Fruit fly (Drosophila melanogaster) whole organism, embryonic: ENCODE measurements around the gene Rpn12.

Experiments
- Atf3 ChIP-seq: fragments of 200-800 bp; sonication (Bioruptor generic); optimal IDR thresholded peaks from 3 replicates; lab custom pipeline; 2016; ENCODE audit warnings: missing biosample characterization, missing genetic modification characterization
- B-H2 ChIP-seq: fragments of 200-800 bp; sonication (Bioruptor generic); optimal IDR thresholded peaks from 2 replicates; lab custom pipeline; 2018; ENCODE audit warnings: missing biosample characterization, mild to moderate bottlenecking, missing genetic modification characterization
- Bdp1 ChIP-seq: fragments of 200-800 bp; sonication (Bioruptor generic); optimal IDR thresholded peaks from 3 replicates; lab custom pipeline; 2016; ENCODE audit warnings: missing biosample characterization, missing genetic modification characterization
- CG11695 ChIP-seq: fragments of 200-800 bp; sonication (Bioruptor generic); IDR thresholded peaks from 3 replicates; pipeline ENCODE4 v1.3.6; 2022; ENCODE audit warnings: missing biosample characterization, missing genetic modification characterization
- CG12391 ChIP-seq: fragments of 200-800 bp; sonication (Bioruptor generic); optimal IDR thresholded peaks from 3 replicates; lab custom pipeline; 2018; ENCODE audit warnings: missing biosample characterization, mild to moderate bottlenecking, missing genetic modification characterization, moderate library complexity
- CG13624 ChIP-seq: fragments of 200-800 bp; sonication (Bioruptor generic); optimal IDR thresholded peaks from 2 replicates; lab custom pipeline; 2016; ENCODE audit warnings: missing biosample characterization, missing genetic modification characterization
- CG14014 ChIP-seq: fragments of 200-800 bp; sonication (Bioruptor generic); IDR thresholded peaks from 2 replicates; pipeline ENCODE4 v1.3.6; 2022; ENCODE audit warnings: missing biosample characterization, missing genetic modification characterization
- CG14710 ChIP-seq: fragments of 200-800 bp; sonication (Bioruptor generic); optimal IDR thresholded peaks from 3 replicates; lab custom pipeline; 2019; ENCODE audit warnings: missing biosample characterization, mild to moderate bottlenecking, missing genetic modification characterization, moderate library complexity
- CG15601 ChIP-seq: fragments of 200-800 bp; sonication (Bioruptor generic); optimal IDR thresholded peaks from 3 replicates; lab custom pipeline; 2019; ENCODE audit warnings: missing biosample characterization, mild to moderate bottlenecking, missing genetic modification characterization, moderate library complexity
- CG17829 ChIP-seq: fragments of 200-800 bp; optimal IDR thresholded peaks from 2 replicates; lab custom pipeline; 2019; ENCODE audit warnings: missing biosample characterization, mild to moderate bottlenecking, missing genetic modification characterization, moderate library complexity
- CG2120 ChIP-seq: fragments of 200-800 bp; sonication (Bioruptor generic); optimal IDR thresholded peaks from 3 replicates; lab custom pipeline; 2016; ENCODE audit warnings: missing biosample characterization, missing genetic modification characterization
- CG2889 ChIP-seq: fragments of 200-800 bp; sonication (Bioruptor generic); IDR thresholded peaks from 3 replicates; pipeline ENCODE4 v1.3.6; 2022; ENCODE audit warnings: missing biosample characterization, missing genetic modification characterization
- CG30020 ChIP-seq: fragments of 200-800 bp; optimal IDR thresholded peaks from 2 replicates; lab custom pipeline; 2019; ENCODE audit warnings: missing biosample characterization, mild to moderate bottlenecking, missing genetic modification characterization, moderate library complexity
- CG30403 ChIP-seq: fragments of 200-800 bp; sonication (Bioruptor generic); optimal IDR thresholded peaks from 3 replicates; lab custom pipeline; 2016; ENCODE audit warnings: missing biosample characterization, missing genetic modification characterization
- CG42726 ChIP-seq: fragments of 200-800 bp; sonication (Bioruptor generic); IDR thresholded peaks from 2 replicates; pipeline ENCODE4 v1.3.6; 2022; ENCODE audit warnings: missing biosample characterization, missing genetic modification characterization; ENCODE audit not compliant: partially characterized antibody
- CG4820 ChIP-seq: fragments of 200-800 bp; sonication (Bioruptor generic); optimal IDR thresholded peaks from 3 replicates; lab custom pipeline; 2016; ENCODE audit warnings: missing biosample characterization, missing genetic modification characterization
- CG6683 ChIP-seq: fragments of 200-800 bp; sonication (Bioruptor generic); optimal IDR thresholded peaks from 2 replicates; lab custom pipeline; 2017; ENCODE audit warnings: missing biosample characterization, mild to moderate bottlenecking, missing genetic modification characterization, missing genetic modification reagents
- CG6791 ChIP-seq: fragments of 200-800 bp; sonication (Bioruptor generic); IDR thresholded peaks from 3 replicates; pipeline ENCODE4 v1.3.6; 2022; ENCODE audit warnings: missing biosample characterization, missing genetic modification characterization; ENCODE audit not compliant: partially characterized antibody
- Camta ChIP-seq: fragments of 200-800 bp; sonication (Bioruptor generic); optimal IDR thresholded peaks from 2 replicates; lab custom pipeline; 2016; ENCODE audit warnings: missing biosample characterization, missing genetic modification characterization
- CoRest ChIP-seq: fragments of 200-800 bp; sonication (Bioruptor generic); optimal IDR thresholded peaks from 3 replicates; lab custom pipeline; 2018; ENCODE audit warnings: missing biosample characterization, mild to moderate bottlenecking, missing genetic modification characterization, moderate library complexity
- Dek ChIP-seq: fragments of 200-800 bp; sonication (Bioruptor generic); optimal IDR thresholded peaks from 3 replicates; lab custom pipeline; 2019; ENCODE audit warnings: missing biosample characterization, mild to moderate bottlenecking, missing genetic modification characterization, moderate library complexity
- Doc3 ChIP-seq: fragments of 200-800 bp; sonication (Bioruptor generic); IDR thresholded peaks from 3 replicates; pipeline ENCODE4 v1.3.6; 2022; ENCODE audit warnings: missing biosample characterization, missing genetic modification characterization; ENCODE audit not compliant: partially characterized antibody
- Dref ChIP-seq: fragments of 200-800 bp; sonication (Bioruptor generic); IDR thresholded peaks from 2 replicates; pipeline ENCODE4 v1.3.6; 2022; ENCODE audit warnings: missing biosample characterization, missing genetic modification characterization
- E2f2 ChIP-seq: fragments of 200-800 bp; sonication (Bioruptor generic); IDR thresholded peaks from 2 replicates; pipeline ENCODE4 v1.3.6; 2022; ENCODE audit warnings: missing biosample characterization, missing genetic modification characterization
- Max ChIP-seq: fragments of 200-800 bp; sonication (Bioruptor generic); optimal IDR thresholded peaks from 2 replicates; lab custom pipeline; 2016; ENCODE audit warnings: missing biosample characterization, mild to moderate bottlenecking, missing genetic modification characterization
- Med ChIP-seq: fragments of 200-800 bp; sonication (Bioruptor generic); peaks from one replicate; lab custom pipeline; 2016; ENCODE audit warnings: missing biosample characterization, missing genetic modification characterization, mild to moderate bottlenecking, inconsistent platforms, moderate library complexity
- NC2β ChIP-seq: fragments of 200-800 bp; sonication (Bioruptor generic); optimal IDR thresholded peaks from 2 replicates; lab custom pipeline; 2016; ENCODE audit warnings: missing biosample characterization, missing genetic modification characterization
- Opbp ChIP-seq: fragments of 200-800 bp; sonication (Bioruptor generic); IDR thresholded peaks from 3 replicates; pipeline ENCODE4 v1.3.6; 2022; ENCODE audit warnings: missing biosample characterization, missing genetic modification characterization; ENCODE audit not compliant: partially characterized antibody
- Ptx1 ChIP-seq: fragments of 200-800 bp; sonication (Bioruptor generic); IDR thresholded peaks from 2 replicates; pipeline ENCODE4 v1.3.6; 2022; ENCODE audit warnings: missing biosample characterization, missing genetic modification characterization
- Sry-β ChIP-seq: fragments of 200-800 bp; sonication (Bioruptor generic); optimal IDR thresholded peaks from 2 replicates; lab custom pipeline; 2018; ENCODE audit warnings: missing biosample characterization, mild to moderate bottlenecking, missing genetic modification characterization, moderate library complexity
- Sry-δ ChIP-seq: fragments of 200-800 bp; sonication (Bioruptor generic); optimal IDR thresholded peaks from 2 replicates; lab custom pipeline; 2016; ENCODE audit warnings: missing biosample characterization, missing genetic modification characterization
- Vsx1 ChIP-seq: fragments of 200-800 bp; sonication (Bioruptor generic); optimal IDR thresholded peaks from 2 replicates; lab custom pipeline; 2017; ENCODE audit warnings: missing biosample characterization, mild to moderate bottlenecking, missing genetic modification characterization, missing genetic modification reagents
- Xrp1 ChIP-seq: fragments of 200-800 bp; sonication (Bioruptor generic); IDR thresholded peaks from 2 replicates; pipeline ENCODE4 v1.3.6; 2022; ENCODE audit warnings: missing biosample characterization, missing genetic modification characterization
- bbx ChIP-seq: fragments of 200-800 bp; sonication (Bioruptor generic); IDR thresholded peaks from 2 replicates; pipeline ENCODE4 v1.3.6; 2022; ENCODE audit warnings: missing biosample characterization, missing genetic modification characterization; ENCODE audit not compliant: partially characterized antibody
- btn ChIP-seq: fragments of 200-800 bp; sonication (Bioruptor generic); optimal IDR thresholded peaks from 2 replicates; lab custom pipeline; 2016; ENCODE audit warnings: missing biosample characterization, missing genetic modification characterization
- dmrt99B ChIP-seq: fragments of 200-800 bp; sonication (Bioruptor generic); optimal IDR thresholded peaks from 2 replicates; lab custom pipeline; 2018; ENCODE audit warnings: missing biosample characterization, mild to moderate bottlenecking, missing genetic modification characterization, moderate library complexity
- gro ChIP-seq: fragments of 200-800 bp; sonication (Bioruptor generic); optimal IDR thresholded peaks from 2 replicates; lab custom pipeline; 2016; ENCODE audit warnings: missing biosample characterization, missing genetic modification characterization
- knrl ChIP-seq: fragments of 200-800 bp; sonication (Bioruptor generic); IDR thresholded peaks from 3 replicates; pipeline ENCODE4 v1.3.6; 2022; ENCODE audit warnings: missing biosample characterization, missing genetic modification characterization; ENCODE audit not compliant: partially characterized antibody
- lilli ChIP-seq: fragments of 200-800 bp; sonication (Bioruptor generic); optimal IDR thresholded peaks from 3 replicates; lab custom pipeline; 2016; ENCODE audit warnings: missing biosample characterization, missing genetic modification characterization
- mld ChIP-seq: fragments of 200-800 bp; sonication (Bioruptor generic); IDR thresholded peaks from 3 replicates; pipeline ENCODE4 v1.3.6; 2022; ENCODE audit warnings: missing biosample characterization, missing genetic modification characterization; ENCODE audit not compliant: partially characterized antibody
- nerfin-1 ChIP-seq: fragments of 200-800 bp; sonication (Bioruptor generic); optimal IDR thresholded peaks from 3 replicates; lab custom pipeline; 2019; ENCODE audit warnings: missing biosample characterization, mild to moderate bottlenecking, missing genetic modification characterization, moderate library complexity
- pb ChIP-seq: fragments of 200-800 bp; sonication (Bioruptor generic); optimal IDR thresholded peaks from 3 replicates; lab custom pipeline; 2016; ENCODE audit warnings: missing biosample characterization, missing genetic modification characterization
- sna ChIP-seq: fragments of 200-800 bp; sonication (Bioruptor generic); IDR thresholded peaks from 2 replicates; pipeline ENCODE4 v1.3.6; 2022; ENCODE audit warnings: missing biosample characterization, missing genetic modification characterization; ENCODE audit not compliant: partially characterized antibody
- stc ChIP-seq: fragments of 200-800 bp; sonication (Bioruptor generic); IDR thresholded peaks from 2 replicates; pipeline ENCODE4 v1.3.6; 2022; ENCODE audit warnings: missing biosample characterization, missing genetic modification characterization
- unc-4 ChIP-seq: fragments of 200-800 bp; sonication (Bioruptor generic); IDR thresholded peaks from 2 replicates; pipeline ENCODE4 v1.3.6; 2022; ENCODE audit warnings: missing biosample characterization, missing genetic modification characterization; ENCODE audit not compliant: partially characterized antibody
- vvl ChIP-seq: fragments of 200-800 bp; sonication (Bioruptor generic); IDR thresholded peaks from 2 replicates; pipeline ENCODE4 v1.3.6; 2022; ENCODE audit warnings: missing biosample characterization, missing genetic modification characterization

The Rpn12 gene

DNA sequence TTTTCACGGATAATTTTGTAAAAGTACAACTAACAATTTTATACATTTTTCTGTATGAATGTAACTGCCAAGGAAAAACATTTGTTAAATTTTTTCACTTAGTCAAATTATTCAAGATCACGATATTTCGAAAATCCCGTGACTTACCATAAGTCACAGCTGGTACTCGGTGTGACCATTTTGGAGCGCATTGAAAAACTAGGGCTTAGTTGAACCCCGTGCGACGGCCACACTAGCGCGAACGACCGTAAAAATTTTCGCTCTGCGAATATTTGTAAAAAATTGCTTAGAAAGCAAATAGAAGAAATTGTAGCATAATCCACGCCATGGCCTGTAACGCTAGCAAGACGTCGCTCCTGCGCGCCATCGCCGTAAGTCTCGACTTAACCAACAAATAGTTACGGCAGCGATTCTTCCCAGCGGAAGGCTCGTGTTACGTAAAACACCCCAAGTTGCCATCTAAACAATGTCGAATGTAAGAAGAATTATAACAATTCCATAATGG, 1.3 kb downstream of the Rpn12 start, which contains the start of gene UQCR-C2 (continued):
- TF ChIP-seq CG30403 (GFP tag; lab: Kevin White, UChicago), result peak; percentile 8
- no peak for TF ChIP-seq CG2889
- TF ChIP-seq Doc3, result peak; percentile 33; the same call in 1 of the 3 replicates
- TF ChIP-seq Dref (GFP tag; lab: Robert Waterston, UW), result peak; percentile 37
- no peak for TF ChIP-seq Xrp1 (GFP tag; lab: Robert Waterston, UW)
- TF ChIP-seq knrl (GFP tag; lab: Robert Waterston, UW), result peak; percentile 35; the same call in 1 of the 3 replicates
- peak; percentile 71 for TF ChIP-seq B-H2 (GFP tag; lab: Kevin White, UChicago)
- peak; percentile 28 for TF ChIP-seq CG2120
- TF ChIP-seq CG4820, result no peak
- peak; percentile 19; the same call in 1 of the 2 replicates for TF ChIP-seq CG14014 (GFP tag; lab: Robert Waterston, UW)
- peak; percentile 49 for TF ChIP-seq vvl
- no peak for TF ChIP-seq btn
- peak; percentile 19 for TF ChIP-seq lilli
- TF ChIP-seq unc-4, result peak; percentile 38; the same call in 1 of the 2 replicates
- peak; percentile 20 for TF ChIP-seq nerfin-1
- no peak for TF ChIP-seq CG6683
- peak; percentile 58 for TF ChIP-seq NC2β (GFP tag; lab: Kevin White, UChicago)
- no peak for TF ChIP-seq pb
- no peak for TF ChIP-seq Atf3 (GFP tag; lab: Kevin White, UChicago)
- no peak for TF ChIP-seq CG11695 (GFP tag; lab: Robert Waterston, UW)
- TF ChIP-seq CG14710 (tag; lab: Kevin White, UChicago), result peak; percentile 58
- no peak for TF ChIP-seq stc (GFP tag; lab: Robert Waterston, UW)
- peak; percentile 67 for TF ChIP-seq Sry-δ
- TF ChIP-seq CG42726, result peak; percentile 44; the same call in 1 of the 2 replicates
- TF ChIP-seq Opbp (GFP tag; lab: Robert Waterston, UW), result peak; percentile 42; the same call in 1 of the 3 replicates
- TF ChIP-seq dmrt99B (tag; lab: Kevin White, UChicago), result no peak
- peak; percentile 40 for TF ChIP-seq CoRest (tag; lab: Kevin White, UChicago)
- peak; percentile 14 for TF ChIP-seq CG15601 (tag; lab: Kevin White, UChicago)
- TF ChIP-seq CG13624 (GFP tag; lab: Kevin White, UChicago), result peak; percentile 56
- TF ChIP-seq CG12391 (tag; lab: Kevin White, UChicago), result peak; percentile 35
- no peak for TF ChIP-seq Vsx1
- TF ChIP-seq bbx (GFP tag; lab: Robert Waterston, UW), result peak; percentile 38
- peak; percentile 60 for TF ChIP-seq CG17829 (tag; lab: Kevin White, UChicago)
- peak; percentile 47 for TF ChIP-seq CG30020
- TF ChIP-seq mld (GFP tag; lab: Robert Waterston, UW), result 0 out of 3 replicates have a peak, but pooled peaks have one; percentile 16
- peak; percentile 50 for TF ChIP-seq Dek (tag; lab: Kevin White, UChicago)
- peak; percentile 19; the same call in 1 of the 3 replicates for TF ChIP-seq CG6791 (GFP tag; lab: Robert Waterston, UW)
- TF ChIP-seq Max (GFP tag; lab: Kevin White, UChicago), result peak; percentile 9
- TF ChIP-seq Bdp1 (GFP tag; lab: Kevin White, UChicago), result no peak
- TF ChIP-seq E2f2, result peak; percentile 63
- TF ChIP-seq Med, result peak; percentile 84
- TF ChIP-seq Ptx1 (GFP tag; lab: Robert Waterston, UW), result no peak
- TF ChIP-seq gro (GFP tag; lab: Kevin White, UChicago), result peak; percentile 54
- peak; percentile 34 for TF ChIP-seq Sry-β (GFP tag; lab: Kevin White, UChicago)
- peak; percentile 44; the same call in 1 of the 2 replicates for TF ChIP-seq sna (GFP tag; lab: Robert Waterston, UW)
- TF ChIP-seq Camta (GFP tag; lab: Kevin White, UChicago), result no peak
- TF ChIP-seq, all 482 proteins: peak for 114
